Fruit fly (Drosophila melanogaster): ENCODE measurements around the gene Adss.

Gene Adss

dm6 chr3R:20850395-20851039, 20.1 kb upstream of the Adss start, which contains the start of gene RpS30 (continued):
- TF ChIP-seq CG17328 (GFP tag; IDR thresholded peaks at IDR 0.05) (no peak), HLH4C (GFP tag; IDR thresholded peaks at IDR 0.05; ENCODE audit: partially characterized antibody) (peak; percentile 96), phol (tag; optimal IDR thresholded peaks at IDR 0.05) (peak; percentile 100), CG12299 (tag; optimal IDR thresholded peaks at IDR 0.05) (no peak), Dek (tag; optimal IDR thresholded peaks at IDR 0.05) (peak; percentile 16), disco-r (GFP tag; optimal IDR thresholded peaks at IDR 0.05) (no peak), CG9876 (GFP tag; optimal IDR thresholded peaks at IDR 0.05) (peak; percentile 43), crol (GFP tag; IDR thresholded peaks at IDR 0.05) (no peak), Hand (GFP tag; optimal IDR thresholded peaks at IDR 0.05) (no peak), CG13624 (GFP tag; optimal IDR thresholded peaks at IDR 0.05) (peak; percentile 33), mam (GFP tag; optimal IDR thresholded peaks at IDR 0.05) (peak; percentile 40), ato (GFP tag; IDR thresholded peaks at IDR 0.05; ENCODE audit: partially characterized antibody) (peak; percentile 92), CG4282 (GFP tag; optimal IDR thresholded peaks at IDR 0.05) (peak; percentile 17), zfh1 (GFP tag; IDR thresholded peaks at IDR 0.05) (no peak), Hmr (GFP tag; optimal IDR thresholded peaks at IDR 0.05) (peak; percentile 78), Aef1 (GFP tag; IDR thresholded peaks at IDR 0.05) (no peak), Atf-2 (GFP tag; optimal IDR thresholded peaks at IDR 0.05) (no peak), Meics (GFP tag; optimal IDR thresholded peaks at IDR 0.05) (peak; percentile 38), Adf1 (GFP tag; IDR thresholded peaks at IDR 0.05) (no peak), CG10366 (GFP tag; IDR thresholded peaks at IDR 0.05) (peak; percentile 26; the same call in 1 of the 2 replicates), Hr78 (GFP tag; optimal IDR thresholded peaks at IDR 0.05) (no peak), pzg (GFP tag; optimal IDR thresholded peaks at IDR 0.05) (peak; percentile 99), YL-1 (GFP tag; optimal IDR thresholded peaks at IDR 0.05) (peak; percentile 97), p53 (GFP tag; optimal IDR thresholded peaks at IDR 0.05) (peak; percentile 52), CG10431 (GFP tag; optimal IDR thresholded peaks at IDR 0.05) (peak; percentile 34), slbo (GFP tag; IDR thresholded peaks at IDR 0.05) (peak; percentile 49), CG3281 (GFP tag; optimal IDR thresholded peaks at IDR 0.05) (peak; percentile 37), CG14667 (GFP tag; IDR thresholded peaks at IDR 0.05) (no peak), corto (GFP tag; optimal IDR thresholded peaks at IDR 0.05) (no peak), Usf (GFP tag; optimal IDR thresholded peaks at IDR 0.05) (no peak), CG14965 (GFP tag; optimal IDR thresholded peaks at IDR 0.05; ENCODE audit: borderline replicate concordance) (no peak), esg (GFP tag; conservative IDR thresholded peaks at IDR 0.05) (no peak), zfh2 (GFP tag; optimal IDR thresholded peaks at IDR 0.05) (peak; percentile 41), CG17359 (tag; optimal IDR thresholded peaks at IDR 0.05) (peak; percentile 28), gsb-n (tag; optimal IDR thresholded peaks at IDR 0.05) (peak; percentile 21), pho (GFP tag; optimal IDR thresholded peaks at IDR 0.05) (peak; percentile 45), CG11504 (tag; optimal IDR thresholded peaks at IDR 0.05) (peak; percentile 60), amos (GFP tag; IDR thresholded peaks at IDR 0.05; ENCODE audit: partially characterized antibody) (peak; percentile 98), Poxn (GFP tag; IDR thresholded peaks at IDR 0.05) (no peak), Optix (GFP tag; IDR thresholded peaks at IDR 0.05) (no peak), fd102C (GFP tag; optimal IDR thresholded peaks at IDR 0.05) (no peak), her (GFP tag; optimal IDR thresholded peaks at IDR 0.05) (peak; percentile 73), CG12219 (GFP tag; optimal IDR thresholded peaks at IDR 0.05) (no peak), CG10543 (GFP tag; optimal IDR thresholded peaks at IDR 0.05) (no peak), CG8089 (GFP tag; optimal IDR thresholded peaks at IDR 0.05) (peak; percentile 22), CG2199 (GFP tag; IDR thresholded peaks at IDR 0.05) (no peak), dati (GFP tag; IDR thresholded peaks at IDR 0.05) (no peak), ap (GFP tag; IDR thresholded peaks at IDR 0.05) (no peak), ab (GFP tag; optimal IDR thresholded peaks at IDR 0.05) (no peak), jing (GFP tag; optimal IDR thresholded peaks at IDR 0.05) (no peak)
